Worm (Caenorhabditis elegans) whole organism, L1 larva: ENCODE results near the gene C27B7.5.

Experiments used
- Y116A8C.19 ChIP-seq: sonication (generic microtip); optimal IDR thresholded peaks from 2 replicates; lab custom pipeline; 2016; ENCODE audit warnings: missing compliant biosample characterization, missing genetic modification characterization, borderline replicate concordance
- ceh-82 ChIP-seq, 3 experiments: fragments of 150-350 bp in 1 of 3; sonication (generic microtip) in 2 of 3; optimal IDR thresholded peaks; 2 replicates each; lab custom pipeline; 2014 to 2017; ENCODE audit warnings: missing biosample characterization in 3 of 3, missing genetic modification characterization in 3 of 3
- ces-1 ChIP-seq: fragments of 150-350 bp; optimal IDR thresholded peaks from 2 replicates; lab custom pipeline; 2014; ENCODE audit warnings: missing biosample characterization, missing genetic modification reagents, missing genetic modification characterization
- fkh-10 ChIP-seq: sonication (generic microtip); optimal IDR thresholded peaks from 2 replicates; lab custom pipeline; 2017; ENCODE audit warnings: missing biosample characterization, missing genetic modification reagents, missing genetic modification characterization
- nhr-85 ChIP-seq: sonication (generic microtip); peaks from one replicate; lab custom pipeline; 2016; ENCODE audit warnings: missing genetic modification characterization, inconsistent platforms, missing compliant biosample characterization
- pqm-1 ChIP-seq: sonication (generic microtip); optimal IDR thresholded peaks from 3 replicates; lab custom pipeline; 2017; ENCODE audit warnings: missing biosample characterization, missing genetic modification characterization
- snpc-4 ChIP-seq: fragments of 150-350 bp; optimal IDR thresholded peaks from 2 replicates; lab custom pipeline; 2014; ENCODE audit warnings: missing biosample characterization, missing genetic modification characterization
- sptf-1 ChIP-seq: fragments of 150-350 bp; optimal IDR thresholded peaks from 2 replicates; lab custom pipeline; 2014; ENCODE audit warnings: missing biosample characterization, missing genetic modification characterization

ce11 chrIV:8891131-8891530 is 10.3 kb upstream of the C27B7.5 start, which contains the start of gene spr-2:
- TF ChIP-seq nhr-85 (peak; percentile 76), pqm-1 (tag; lab: Kevin White, UChicago) (no peak), snpc-4 (tag; lab: Kevin White, UChicago) (peak; percentile 66), fkh-10 (GFP tag; lab: Kevin White, UChicago) (peak; percentile 30), ceh-82 (tag; optimal IDR thresholded peaks at IDR 0.05; lab: Kevin White, UChicago) (peak; percentile 21 to 65 (median 54)), ces-1 (GFP tag; lab: Kevin White, UChicago) (no peak), sptf-1 (tag; lab: Kevin White, UChicago) (no peak), Y116A8C.19 (tag; lab: Kevin White, UChicago) (no peak)
